Worm (Caenorhabditis elegans) whole organism, young adult: ENCODE results near the gene F55F10.1.

Source experiments
- B0336.3 ChIP-seq: fragments of 200-800 bp; sonication (Bioruptor generic); IDR thresholded peaks from 2 replicates; pipeline ENCODE4 v1.3.6; 2022; ENCODE audit warnings: missing genetic modification characterization, missing compliant biosample characterization
- F55B11.4 ChIP-seq: sonication (generic microtip); optimal IDR thresholded peaks from 2 replicates; lab custom pipeline; 2016; ENCODE audit warnings: missing compliant biosample characterization, missing genetic modification characterization, borderline replicate concordance; ENCODE audit not compliant: insufficient read depth
- F57C9.4 ChIP-seq: sonication (generic microtip); optimal IDR thresholded peaks from 2 replicates; lab custom pipeline; 2017; ENCODE audit warnings: mild to moderate bottlenecking, missing genetic modification characterization, missing compliant biosample characterization
- K12H6.12 ChIP-seq: fragments of 200-800 bp; sonication (Bioruptor generic); optimal IDR thresholded peaks from 2 replicates; lab custom pipeline; 2018; ENCODE audit warnings: mild to moderate bottlenecking, missing genetic modification characterization, missing compliant biosample characterization
- ama-1 ChIP-seq, 3 experiments: fragments of 150-350 bp in 1 of 3; sonication (generic microtip) in 2 of 3; optimal IDR thresholded peaks; 2 replicates each; lab custom pipeline; 2014 to 2018; ENCODE audit warnings: missing biosample characterization in 2 of 3, missing genetic modification characterization in 2 of 3, missing genetic modification reagents in 2 of 3
- aptf-2 ChIP-seq: fragments of 200-800 bp; sonication (Bioruptor generic); conservative IDR thresholded peaks from 2 replicates; pipeline ENCODE4 v1.3.6; 2022; ENCODE audit warnings: missing genetic modification reagents, missing genetic modification characterization, missing compliant biosample characterization
- attf-5 ChIP-seq: fragments of 200-800 bp; sonication (Bioruptor generic); optimal IDR thresholded peaks from 2 replicates; lab custom pipeline; 2018; ENCODE audit warnings: mild to moderate bottlenecking, missing genetic modification characterization, missing compliant biosample characterization
- cebp-1 ChIP-seq, 2 experiments: fragments of 200-800 bp in 1 of 2; sonication (Bioruptor generic) in 1 of 2; sonication (generic microtip) in 1 of 2; IDR thresholded peaks in 1 of 2; optimal IDR thresholded peaks in 1 of 2; 2 replicates each; pipeline versions ENCODE4 v1.3.6 to Lab custom; 2017 to 2022; ENCODE audit warnings: missing compliant biosample characterization in 2 of 2, missing genetic modification characterization in 2 of 2, mild to moderate bottlenecking in 1 of 2, missing genetic modification reagents in 1 of 2, moderate library complexity in 1 of 2
- hlh-12 ChIP-seq: sonication (generic microtip); optimal IDR thresholded peaks from 2 replicates; lab custom pipeline; 2016; ENCODE audit warnings: missing genetic modification characterization, missing compliant biosample characterization
- lin-54 ChIP-seq: fragments of 200-800 bp; sonication (Bioruptor generic); optimal IDR thresholded peaks from 2 replicates; lab custom pipeline; 2018; ENCODE audit warnings: mild to moderate bottlenecking, missing genetic modification characterization, missing compliant biosample characterization
- pha-4 ChIP-seq: fragments of 150-350 bp; sonication (generic microtip); optimal IDR thresholded peaks from 2 replicates; lab custom pipeline; 2014; ENCODE audit warnings: missing biosample characterization, missing genetic modification reagents, missing genetic modification characterization
- tlf-1 ChIP-seq: fragments of 200-800 bp; sonication (Bioruptor generic); optimal IDR thresholded peaks from 2 replicates; lab custom pipeline; 2018; ENCODE audit warnings: mild to moderate bottlenecking, missing genetic modification characterization, missing compliant biosample characterization

DNA sequence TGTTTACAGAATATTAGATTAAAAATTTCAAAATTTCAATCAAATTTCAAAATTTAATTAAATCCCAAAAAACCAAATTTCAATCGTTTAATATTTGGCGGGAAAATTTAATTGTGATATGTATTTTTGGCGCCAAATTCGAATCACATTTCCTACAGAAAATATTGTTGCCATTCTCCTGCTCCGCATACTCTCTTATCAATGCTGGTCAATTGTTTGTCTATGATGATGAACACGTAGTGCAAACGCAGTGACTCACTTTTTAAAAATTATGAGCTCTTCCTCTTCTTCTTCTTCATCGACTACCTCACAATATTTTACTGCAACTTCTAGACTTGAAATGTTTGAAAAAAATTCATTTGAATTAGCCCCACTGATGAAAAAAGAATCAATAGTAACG, 34.2 kb upstream of the F55F10.1 start, which contains the start of gene trpl-2:
- TF ChIP-seq K12H6.12 (tag; lab: Kevin White, UChicago) (no peak), tlf-1 (no peak), lin-54 (GFP tag; lab: Kevin White, UChicago) (no peak), cebp-1 (GFP tag; IDR thresholded peaks at IDR 0.05; lab: Robert Waterston, UW) (no peak), cebp-1 (tag; optimal IDR thresholded peaks at IDR 0.05; lab: Kevin White, UChicago) (no peak), ama-1 (optimal IDR thresholded peaks at IDR 0.05; lab: Kevin White, UChicago) (no peak), ama-1 (GFP tag; optimal IDR thresholded peaks at IDR 0.05; lab: Kevin White, UChicago) (no peak), F55B11.4 (tag; lab: Kevin White, UChicago) (no peak), aptf-2 (GFP tag; lab: Robert Waterston, UW) (no peak), F57C9.4 (tag; lab: Kevin White, UChicago) (no peak), pha-4 (tag; lab: Kevin White, UChicago) (no peak), hlh-12 (no peak), B0336.3 (GFP tag; lab: Robert Waterston, UW) (no peak), attf-5 (no peak)
